Worm (Caenorhabditis elegans): ENCODE data around the gene C34D4.2.

C34D4.2 gene

ce11 chrIV:7190409-7190808 is 36.0 kb downstream of the C34D4.2 start:
- no peak for TF ChIP-seq tlp-1 (tag; optimal IDR thresholded peaks at IDR 0.05)
- TF ChIP-seq fos-1 (tag; optimal IDR thresholded peaks at IDR 0.05), result no peak
- no peak for TF ChIP-seq mef-2 (tag; optimal IDR thresholded peaks at IDR 0.05)
- TF ChIP-seq ztf-11 (tag; optimal IDR thresholded peaks at IDR 0.05), result no peak
- no peak for TF ChIP-seq pag-3 (tag; optimal IDR thresholded peaks at IDR 0.05; ENCODE audit: borderline replicate concordance, insufficient read depth)
- no peak for TF ChIP-seq ztf-4 (tag; optimal IDR thresholded peaks at IDR 0.05)
- peak in 3 of 6 experiments; percentile 6 to 73 (median 56) for TF ChIP-seq elt-3 (tag; optimal IDR thresholded peaks at IDR 0.05)
- TF ChIP-seq nhr-71 (tag; optimal IDR thresholded peaks at IDR 0.05), result peak; percentile 69
- no peak for TF ChIP-seq Y116A8C.19 (tag; optimal IDR thresholded peaks at IDR 0.05; ENCODE audit: borderline replicate concordance)
- no peak for TF ChIP-seq ama-1 (optimal IDR thresholded peaks at IDR 0.05)
- no peak for TF ChIP-seq ceh-63 (GFP tag; optimal IDR thresholded peaks at IDR 0.05)
- no peak for TF ChIP-seq fkh-4 (tag; optimal IDR thresholded peaks at IDR 0.05; ENCODE audit: borderline replicate concordance)
- TF ChIP-seq lsy-2 (tag; optimal IDR thresholded peaks at IDR 0.05), result no peak
- TF ChIP-seq isw-1 (GFP tag; IDR thresholded peaks at IDR 0.05), result no peak
- no peak for TF ChIP-seq ceh-88 (GFP tag; IDR thresholded peaks at IDR 0.05)
- TF ChIP-seq sptf-1 (tag; optimal IDR thresholded peaks at IDR 0.05), result no peak
- TF ChIP-seq lin-13 (GFP tag; optimal IDR thresholded peaks at IDR 0.05), result no peak
- no peak for TF ChIP-seq fkh-10 (GFP tag; optimal IDR thresholded peaks at IDR 0.05)
- TF ChIP-seq unc-62 (GFP tag; optimal IDR thresholded peaks at IDR 0.05), result no peak
- TF ChIP-seq F16B12.6 (tag; optimal IDR thresholded peaks at IDR 0.05), result no peak
- peak; percentile 27 for TF ChIP-seq nhr-90 (tag; optimal IDR thresholded peaks at IDR 0.05; ENCODE audit: poor library complexity)
- TF ChIP-seq lin-35 (GFP tag; optimal IDR thresholded peaks at IDR 0.05), result peak in 1 of 2 experiments; percentile 28
- no peak for TF ChIP-seq zip-4 (GFP tag; optimal IDR thresholded peaks at IDR 0.05)
- TF ChIP-seq tbx-2 (tag; optimal IDR thresholded peaks at IDR 0.05), result no peak
- peak; percentile 22 for TF ChIP-seq blmp-1 (tag; optimal IDR thresholded peaks at IDR 0.05)
- no peak for TF ChIP-seq nhr-84 (tag; optimal IDR thresholded peaks at IDR 0.05)
- TF ChIP-seq C16A3.4 (tag; optimal IDR thresholded peaks at IDR 0.05), result no peak
- no peak for TF ChIP-seq C34B4.2 (tag; optimal IDR thresholded peaks at IDR 0.05)
- no peak for TF ChIP-seq skn-1 (tag; optimal IDR thresholded peaks at IDR 0.05)
- no peak for TF ChIP-seq snpc-4 (tag; optimal IDR thresholded peaks at IDR 0.05)
- TF ChIP-seq unc-130 (tag; optimal IDR thresholded peaks at IDR 0.05), result no peak
- TF ChIP-seq egl-13 (tag; optimal IDR thresholded peaks at IDR 0.05), result no peak
- no peak for TF ChIP-seq unc-30 (tag; optimal IDR thresholded peaks at IDR 0.05)
- TF ChIP-seq nhr-19 (GFP tag; conservative IDR thresholded peaks at IDR 0.05), result no peak
- TF ChIP-seq egl-27 (tag; optimal IDR thresholded peaks at IDR 0.05), result no peak
- no peak for TF ChIP-seq unc-86 (tag; optimal IDR thresholded peaks at IDR 0.05)
- TF ChIP-seq lin-14 (GFP tag; optimal IDR thresholded peaks at IDR 0.05), result peak; percentile 56
- no peak for TF ChIP-seq C04F5.9 (tag; optimal IDR thresholded peaks at IDR 0.05)
- TF ChIP-seq grh-1 (GFP tag; IDR thresholded peaks at IDR 0.05), result no peak
- no peak for TF ChIP-seq ces-1 (GFP tag; optimal IDR thresholded peaks at IDR 0.05)
- no peak for TF ChIP-seq ceh-82 (tag; optimal IDR thresholded peaks at IDR 0.05)
- no peak for TF ChIP-seq nhr-237 (tag; optimal IDR thresholded peaks at IDR 0.05)
- no peak for TF ChIP-seq nhr-85 (tag)
- TF ChIP-seq aly-2 (tag; optimal IDR thresholded peaks at IDR 0.05), result no peak
- TF ChIP-seq sup-37 (GFP tag; optimal IDR thresholded peaks at IDR 0.05), result no peak
- no peak for TF ChIP-seq ceh-90 (tag; optimal IDR thresholded peaks at IDR 0.05)
- no peak for TF ChIP-seq pax-3 (tag; optimal IDR thresholded peaks at IDR 0.05)
- no peak for TF ChIP-seq nhr-28 (tag; optimal IDR thresholded peaks at IDR 0.05)
- no peak for TF ChIP-seq pqm-1 (tag; optimal IDR thresholded peaks at IDR 0.05)
- no peak for TF ChIP-seq nhr-12 (tag; optimal IDR thresholded peaks at IDR 0.05)
- no peak for TF ChIP-seq mab-9 (GFP tag; IDR thresholded peaks at IDR 0.05)
- TF ChIP-seq efl-3 (GFP tag; optimal IDR thresholded peaks at IDR 0.05), result no peak
- no peak for TF ChIP-seq lir-3 (tag; optimal IDR thresholded peaks at IDR 0.05; ENCODE audit: poor library complexity)
- TF ChIP-seq jun-1 (tag; optimal IDR thresholded peaks at IDR 0.05), result peak; percentile 49

Data from whole organism, L1 larva.